Fruit fly (Drosophila melanogaster): Measurements from ENCODE around the gene tey.
A peak's percentile ranks its signal among the peaks of the same experiment; 100 is the strongest.

Gene tey

DNA sequence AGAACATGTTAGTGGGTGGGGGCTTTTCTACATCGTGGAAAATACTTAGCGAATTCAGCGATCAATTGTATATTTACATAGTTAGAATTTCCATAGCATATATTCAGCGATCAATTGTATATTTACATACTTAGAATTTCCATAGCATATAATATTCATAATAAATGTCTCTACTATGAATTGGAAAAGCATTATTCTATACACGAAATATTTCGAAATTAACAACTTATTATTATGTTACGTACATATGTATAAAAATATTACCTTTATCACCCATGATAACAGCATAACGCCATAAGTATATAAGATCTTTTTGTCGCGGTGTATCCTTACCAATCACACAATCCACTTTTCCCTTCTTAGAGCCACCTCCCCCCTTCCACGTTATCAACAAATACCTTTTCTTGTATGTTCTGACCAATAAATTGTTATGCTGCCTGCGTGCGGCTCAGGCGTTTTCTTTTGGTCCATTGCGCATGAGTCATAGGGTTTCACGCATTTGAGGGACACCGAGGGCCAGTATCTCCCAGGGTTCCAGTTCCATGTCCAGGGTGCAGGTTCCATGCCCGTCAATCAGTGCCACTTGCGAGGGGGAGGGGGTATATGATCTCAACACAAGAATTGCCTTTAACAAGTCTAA, 27.0 kb downstream of the tey start (continued):
- TF ChIP-seq Doc3 (GFP tag; IDR thresholded peaks at IDR 0.05; ENCODE audit: partially characterized antibody) = no peak
- peak; percentile 49 for TF ChIP-seq Hr3 (GFP tag; optimal IDR thresholded peaks at IDR 0.05)
- TF ChIP-seq CG10209 (GFP tag; optimal IDR thresholded peaks at IDR 0.05) = peak; percentile 65
- peak; percentile 32 for TF ChIP-seq CG6813 (GFP tag; optimal IDR thresholded peaks at IDR 0.05)
- peak; percentile 27; the same call in 1 of the 3 replicates for TF ChIP-seq CG2199 (GFP tag; IDR thresholded peaks at IDR 0.05)
- TF ChIP-seq CG7963 (GFP tag; IDR thresholded peaks at IDR 0.05; ENCODE audit: partially characterized antibody) = no peak
- TF ChIP-seq CG11723 (GFP tag; optimal IDR thresholded peaks at IDR 0.05) = no peak
- TF ChIP-seq tio (GFP tag; optimal IDR thresholded peaks at IDR 0.05) = peak; percentile 45
- peak; percentile 9 for TF ChIP-seq Xbp1 (GFP tag; optimal IDR thresholded peaks at IDR 0.05)
- no peak for TF ChIP-seq sima (GFP tag; optimal IDR thresholded peaks at IDR 0.05)
- no peak for TF ChIP-seq z (GFP tag; IDR thresholded peaks at IDR 0.05)
- no peak for TF ChIP-seq D19B (GFP tag; optimal IDR thresholded peaks at IDR 0.05)
- no peak for TF ChIP-seq exex (tag; optimal IDR thresholded peaks at IDR 0.05)
- peak; percentile 49 for TF ChIP-seq nerfin-1 (tag; optimal IDR thresholded peaks at IDR 0.05)
- no peak for TF ChIP-seq wek (GFP tag; optimal IDR thresholded peaks at IDR 0.05)
- no peak for TF ChIP-seq CG4282 (GFP tag; optimal IDR thresholded peaks at IDR 0.05)
- TF ChIP-seq hbn (GFP tag; IDR thresholded peaks at IDR 0.05; ENCODE audit: partially characterized antibody) = no peak
- 0 out of 3 replicates have a peak, but pooled peaks have one; percentile 28 for TF ChIP-seq CG11695 (GFP tag; IDR thresholded peaks at IDR 0.05)
- TF ChIP-seq CG12155 (GFP tag; optimal IDR thresholded peaks at IDR 0.05) = peak; percentile 16
- TF ChIP-seq CG16863 (GFP tag; optimal IDR thresholded peaks at IDR 0.05) = peak; percentile 4
- TF ChIP-seq CG18262 (tag; optimal IDR thresholded peaks at IDR 0.05) = peak; percentile 93
- no peak for TF ChIP-seq Ravus (GFP tag; IDR thresholded peaks at IDR 0.05)
- no peak for TF ChIP-seq ttk (GFP tag; IDR thresholded peaks at IDR 0.05)
- TF ChIP-seq CG7556 (GFP tag; optimal IDR thresholded peaks at IDR 0.05) = peak; percentile 77
- peak; percentile 59 for TF ChIP-seq CG13424 (tag; optimal IDR thresholded peaks at IDR 0.05)
- no peak for TF ChIP-seq pum (GFP tag; optimal IDR thresholded peaks at IDR 0.05)
- peak; percentile 82 for TF ChIP-seq CG12391 (tag; optimal IDR thresholded peaks at IDR 0.05)
- no peak for TF ChIP-seq CG10274 (GFP tag; optimal IDR thresholded peaks at IDR 0.05)
- no peak for TF ChIP-seq CG1024 (GFP tag; IDR thresholded peaks at IDR 0.05)
- TF ChIP-seq CG7987 (GFP tag; optimal IDR thresholded peaks at IDR 0.05) = no peak
- no peak for TF ChIP-seq CG2678 (tag; optimal IDR thresholded peaks at IDR 0.05)
- no peak for TF ChIP-seq Camta (GFP tag; optimal IDR thresholded peaks at IDR 0.05)
- no peak for TF ChIP-seq B-H1 (GFP tag; IDR thresholded peaks at IDR 0.05)
- TF ChIP-seq CG15479 (GFP tag; optimal IDR thresholded peaks at IDR 0.05) = peak; percentile 95
- TF ChIP-seq CG33213 (GFP tag; optimal IDR thresholded peaks at IDR 0.05) = no peak
- TF ChIP-seq Mrtf (GFP tag; IDR thresholded peaks at IDR 0.05) = no peak
- TF ChIP-seq BEAF-32 (GFP tag; optimal IDR thresholded peaks at IDR 0.05) = no peak
- TF ChIP-seq fru (optimal IDR thresholded peaks at IDR 0.05) = no peak
- peak; percentile 94 for TF ChIP-seq zf30C (GFP tag; optimal IDR thresholded peaks at IDR 0.05)
- peak; percentile 25 for TF ChIP-seq CG1529 (GFP tag; optimal IDR thresholded peaks at IDR 0.05)
- TF ChIP-seq CG14014 (GFP tag; IDR thresholded peaks at IDR 0.05) = no peak
- TF ChIP-seq hth (optimal IDR thresholded peaks at IDR 0.05) = no peak
- no peak for TF ChIP-seq CG13123 (GFP tag; optimal IDR thresholded peaks at IDR 0.05)
- peak; percentile 60 for TF ChIP-seq unpg (GFP tag; optimal IDR thresholded peaks at IDR 0.05)
- TF ChIP-seq salm (tag; optimal IDR thresholded peaks at IDR 0.05) = no peak
- TF ChIP-seq CrebB (tag; optimal IDR thresholded peaks at IDR 0.05) = no peak
- no peak for TF ChIP-seq cato (GFP tag; optimal IDR thresholded peaks at IDR 0.05; ENCODE audit: borderline replicate concordance)
- no peak for TF ChIP-seq Doc2 (GFP tag; IDR thresholded peaks at IDR 0.05)
- peak; percentile 21 for TF ChIP-seq CG3407 (GFP tag; optimal IDR thresholded peaks at IDR 0.05)
- TF ChIP-seq CG33557 (GFP tag; optimal IDR thresholded peaks at IDR 0.05) = peak; percentile 92
